Worm (Caenorhabditis elegans): ENCODE results near the gene irg-4.

Gene irg-4

DNA sequence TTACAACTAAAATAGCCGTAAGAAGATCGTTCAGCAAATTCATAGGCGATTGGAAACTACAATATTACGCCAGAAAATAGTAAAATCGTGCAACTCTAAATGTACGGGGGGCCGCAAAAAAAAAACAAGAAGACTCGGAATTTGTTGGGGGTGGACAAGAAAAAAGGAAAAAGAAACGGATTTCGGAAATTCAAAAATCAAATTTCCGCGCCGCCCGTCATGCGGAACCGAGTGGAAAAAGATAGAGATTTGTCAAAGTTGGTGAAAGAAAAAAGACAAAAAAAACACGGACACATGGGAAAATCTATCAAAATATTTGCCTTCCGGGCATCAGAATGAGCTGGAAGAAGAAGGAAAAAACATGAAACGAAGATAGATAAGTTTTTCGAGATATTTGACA, 16.3 kb upstream of the irg-4 start:
- TF ChIP-seq syd-9 (tag; optimal IDR thresholded peaks at IDR 0.05) (no peak), unc-42 (tag; optimal IDR thresholded peaks at IDR 0.05) (peak; percentile 86)

DNA sequence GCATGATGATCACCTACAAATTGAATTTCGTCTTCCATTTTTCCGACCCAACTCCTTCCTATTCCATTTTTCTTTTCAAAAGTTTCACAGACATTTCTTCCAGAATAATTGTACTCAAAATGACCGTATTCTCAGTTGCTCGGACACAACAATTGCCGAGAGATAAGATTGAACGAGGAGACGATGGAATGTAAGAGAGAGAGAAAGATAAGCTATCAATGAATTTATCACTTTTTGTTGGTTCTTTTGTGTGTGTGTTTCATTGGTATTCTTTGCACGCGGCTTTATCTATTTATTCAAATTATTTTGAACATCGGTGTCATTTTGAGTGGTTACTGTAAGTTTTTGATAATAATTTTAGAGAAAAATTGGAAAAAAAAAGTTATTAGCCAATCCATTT, 15.2 kb upstream of the irg-4 start, which contains the start of gene ugt-65:
Gene ugt-65, plus strand, starts transcription at position 229 of the 400 bp plus-strand sequence.
- TF ChIP-seq elt-2 (tag; optimal IDR thresholded peaks at IDR 0.05) (peak; percentile 86), nhr-11 (tag; optimal IDR thresholded peaks at IDR 0.05) (no peak), hlh-6 (tag; optimal IDR thresholded peaks at IDR 0.05) (no peak), C08G9.2 (tag; optimal IDR thresholded peaks at IDR 0.05) (no peak), elt-4 (tag; optimal IDR thresholded peaks at IDR 0.05) (no peak), ceh-19 (GFP tag; optimal IDR thresholded peaks at IDR 0.05) (no peak), ceh-2 (tag; optimal IDR thresholded peaks at IDR 0.05) (no peak)

DNA sequence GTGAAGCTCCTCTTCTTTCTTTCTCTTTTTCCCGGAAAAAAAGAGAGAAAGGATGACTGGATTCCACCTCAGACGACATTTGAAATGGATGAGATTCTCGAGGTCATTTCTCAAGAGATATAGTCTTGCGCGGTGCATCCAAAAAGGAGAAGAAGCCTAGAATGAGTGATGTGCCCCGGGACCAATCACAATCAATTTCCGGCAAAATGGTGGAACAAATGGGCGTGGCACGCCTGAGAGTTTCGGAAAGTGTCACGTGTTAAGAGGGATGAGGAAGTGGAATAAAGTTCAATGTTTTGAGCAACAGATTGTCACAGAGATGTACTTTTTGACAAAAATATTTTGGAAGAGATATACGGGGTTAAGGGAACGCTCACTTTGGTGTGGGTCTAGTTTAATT, 10.0 kb upstream of the irg-4 start:
- no peak for TF ChIP-seq ttx-3 (tag; optimal IDR thresholded peaks at IDR 0.05)

DNA sequence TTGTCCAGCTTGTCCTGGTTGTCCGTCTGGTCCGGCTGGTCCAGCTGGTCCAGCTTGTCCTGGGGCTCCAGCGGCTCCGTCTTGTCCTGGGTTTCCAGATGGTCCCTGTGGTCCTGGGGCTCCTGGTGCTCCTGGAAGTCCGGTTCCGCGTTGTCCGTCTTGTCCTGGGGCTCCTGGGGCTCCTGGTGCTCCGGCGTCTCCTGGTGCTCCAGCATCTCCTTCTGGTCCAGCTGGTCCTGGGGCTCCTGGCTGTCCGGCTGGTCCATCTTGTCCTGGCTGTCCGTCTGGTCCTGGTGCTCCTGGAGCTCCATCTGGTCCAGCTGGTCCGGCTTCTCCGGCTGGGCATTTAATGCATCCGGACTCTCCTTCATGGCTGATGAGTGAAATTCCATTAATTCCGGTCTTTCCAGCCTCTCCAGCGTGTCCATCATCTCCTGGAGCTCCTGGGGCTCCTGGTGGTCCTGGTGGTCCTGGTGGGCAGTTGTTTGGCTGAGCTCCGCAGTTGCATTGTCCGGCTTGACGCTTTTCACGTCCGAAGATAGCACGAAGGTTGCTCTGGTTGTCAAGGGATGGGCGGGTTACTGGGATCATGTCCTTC, 7.8 kb upstream of the irg-4 start:
- TF ChIP-seq ztf-16 (tag; optimal IDR thresholded peaks at IDR 0.05) (peak; percentile 78), ceh-24 (tag; optimal IDR thresholded peaks at IDR 0.05) (no peak), ceh-18 (tag; optimal IDR thresholded peaks at IDR 0.05) (peak; percentile 30), unc-55 (GFP tag; optimal IDR thresholded peaks at IDR 0.05) (no peak), unc-42 (tag; optimal IDR thresholded peaks at IDR 0.05) (peak; percentile 0), F13H6.1 (tag; optimal IDR thresholded peaks at IDR 0.05) (peak; percentile 25), mec-3 (tag; optimal IDR thresholded peaks at IDR 0.05; ENCODE audit: borderline replicate concordance) (no peak)

ce11 chrIV:12428467-12428866, 7.2 kb upstream of the irg-4 start, which contains the start of gene col-130:
col-130 (minus strand) TSS chrIV:12428516.
- TF ChIP-seq syd-9 (tag; optimal IDR thresholded peaks at IDR 0.05) = no peak
- TF ChIP-seq pqm-1 (tag; optimal IDR thresholded peaks at IDR 0.05) = no peak
- no peak for TF ChIP-seq hlh-30 (tag; optimal IDR thresholded peaks at IDR 0.05; ENCODE audit: insufficient read depth)
- no peak for TF ChIP-seq fkh-6 (tag; optimal IDR thresholded peaks at IDR 0.05)
- no peak for TF ChIP-seq ceh-45 (GFP tag; IDR thresholded peaks at IDR 0.05)
- TF ChIP-seq mec-3 (tag; optimal IDR thresholded peaks at IDR 0.05; ENCODE audit: borderline replicate concordance) = no peak
- no peak for TF ChIP-seq T23F11.4 (GFP tag; optimal IDR thresholded peaks at IDR 0.05)
- TF ChIP-seq ceh-24 (tag; optimal IDR thresholded peaks at IDR 0.05) = no peak
- TF ChIP-seq nhr-232 (tag; optimal IDR thresholded peaks at IDR 0.05) = no peak
- no peak for TF ChIP-seq sox-2 (GFP tag; IDR thresholded peaks at IDR 0.05)
- TF ChIP-seq nfya-1 (tag; optimal IDR thresholded peaks at IDR 0.05) = no peak
- no peak for TF ChIP-seq pax-1 (tag; optimal IDR thresholded peaks at IDR 0.05)
- no peak for TF ChIP-seq pag-3 (tag; optimal IDR thresholded peaks at IDR 0.05; ENCODE audit: borderline replicate concordance)
- no peak for TF ChIP-seq rnt-1 (tag; optimal IDR thresholded peaks at IDR 0.05)

- TF ChIP-seq lin-11 (tag; optimal IDR thresholded peaks at IDR 0.05) = no peak
- no peak for TF ChIP-seq pax-1 (tag; optimal IDR thresholded peaks at IDR 0.05)
- no peak for TF ChIP-seq pros-1 (tag; optimal IDR thresholded peaks at IDR 0.05)
- TF ChIP-seq ahr-1 (tag; optimal IDR thresholded peaks at IDR 0.05) = no peak
- TF ChIP-seq K02D7.2 (tag; optimal IDR thresholded peaks at IDR 0.05) = no peak
- no peak for TF ChIP-seq che-1 (tag; optimal IDR thresholded peaks at IDR 0.05)
- TF ChIP-seq ceh-18 (tag; optimal IDR thresholded peaks at IDR 0.05) = no peak
- no peak for TF ChIP-seq dmd-4 (tag; optimal IDR thresholded peaks at IDR 0.05; ENCODE audit: borderline replicate concordance)
- no peak for TF ChIP-seq F13H6.1 (tag; optimal IDR thresholded peaks at IDR 0.05)
- no peak for TF ChIP-seq tbx-7 (tag; optimal IDR thresholded peaks at IDR 0.05)
- no peak for TF ChIP-seq ceh-2 (tag; optimal IDR thresholded peaks at IDR 0.05)
- no peak for TF ChIP-seq hlh-8 (tag; optimal IDR thresholded peaks at IDR 0.05)
- no peak for TF ChIP-seq madf-2 (tag; optimal IDR thresholded peaks at IDR 0.05)
- TF ChIP-seq ceh-24 (tag; optimal IDR thresholded peaks at IDR 0.05) = no peak
- TF ChIP-seq ets-4 (tag; optimal IDR thresholded peaks at IDR 0.05) = no peak
- no peak for TF ChIP-seq ceh-9 (tag; optimal IDR thresholded peaks at IDR 0.05)
- TF ChIP-seq ceh-31 (tag; optimal IDR thresholded peaks at IDR 0.05) = no peak
- no peak for TF ChIP-seq unc-86 (tag; optimal IDR thresholded peaks at IDR 0.05)
- TF ChIP-seq gmeb-2 (tag; optimal IDR thresholded peaks at IDR 0.05) = no peak
- TF ChIP-seq elt-4 (tag; optimal IDR thresholded peaks at IDR 0.05) = no peak
Measured at ce11 chrIV:12429504-12429903, 6.1 kb upstream of the irg-4 start.

Data from whole organism, late embryonic.